Fruit fly (Drosophila melanogaster) whole organism, embryonic: ENCODE measurements around the gene Mnn1.

Experiments used
- Bgb ChIP-seq: fragments of 200-800 bp; sonication (Bioruptor generic); IDR thresholded peaks from 2 replicates; pipeline ENCODE4 v1.3.6; 2022; ENCODE audit warnings: missing biosample characterization, missing genetic modification characterization; ENCODE audit not compliant: partially characterized antibody
- CG1647 ChIP-seq: fragments of 200-800 bp; sonication (Bioruptor generic); optimal IDR thresholded peaks from 3 replicates; lab custom pipeline; 2016; ENCODE audit warnings: missing biosample characterization, missing genetic modification characterization
- CG16815 ChIP-seq: fragments of 200-800 bp; sonication (Bioruptor generic); optimal IDR thresholded peaks from 3 replicates; lab custom pipeline; 2017; ENCODE audit warnings: missing biosample characterization, mild to moderate bottlenecking, missing genetic modification characterization
- CG16863 ChIP-seq: fragments of 200-800 bp; sonication (Bioruptor generic); optimal IDR thresholded peaks from 3 replicates; lab custom pipeline; 2016; ENCODE audit warnings: missing biosample characterization, missing genetic modification characterization
- CG17612 ChIP-seq: fragments of 200-800 bp; sonication (Bioruptor generic); IDR thresholded peaks from 2 replicates; pipeline ENCODE4 v1.3.6; 2022; ENCODE audit warnings: missing biosample characterization, missing genetic modification characterization
- CG30403 ChIP-seq: fragments of 200-800 bp; sonication (Bioruptor generic); optimal IDR thresholded peaks from 3 replicates; lab custom pipeline; 2016; ENCODE audit warnings: missing biosample characterization, missing genetic modification characterization
- CG32767 ChIP-seq: fragments of 200-800 bp; sonication (Bioruptor generic); IDR thresholded peaks from 2 replicates; pipeline ENCODE4 v1.3.6; 2022; ENCODE audit warnings: missing biosample characterization, missing genetic modification characterization
- CG3407 ChIP-seq: fragments of 200-800 bp; sonication (Bioruptor generic); optimal IDR thresholded peaks from 2 replicates; lab custom pipeline; 2018; ENCODE audit warnings: missing biosample characterization, mild to moderate bottlenecking, missing genetic modification characterization
- CG3995 ChIP-seq: fragments of 200-800 bp; sonication (Bioruptor generic); optimal IDR thresholded peaks from 3 replicates; lab custom pipeline; 2016; ENCODE audit warnings: missing biosample characterization, missing genetic modification characterization
- CG4282 ChIP-seq: fragments of 200-800 bp; sonication (Bioruptor generic); optimal IDR thresholded peaks from 2 replicates; lab custom pipeline; 2016; ENCODE audit warnings: missing biosample characterization, missing genetic modification characterization
- CG4328 ChIP-seq: fragments of 200-800 bp; sonication (Bioruptor generic); optimal IDR thresholded peaks from 3 replicates; lab custom pipeline; 2017; ENCODE audit warnings: missing biosample characterization, missing genetic modification reagents, missing genetic modification characterization
- CG4617 ChIP-seq: fragments of 200-800 bp; sonication (Bioruptor generic); optimal IDR thresholded peaks from 3 replicates; lab custom pipeline; 2016; ENCODE audit warnings: missing biosample characterization, missing genetic modification characterization, borderline replicate concordance
- CG6765 ChIP-seq: fragments of 200-800 bp; sonication (Bioruptor generic); optimal IDR thresholded peaks from 3 replicates; lab custom pipeline; 2017; ENCODE audit warnings: missing biosample characterization, mild to moderate bottlenecking, missing genetic modification characterization
- CG8765 ChIP-seq: fragments of 200-800 bp; sonication (Bioruptor generic); IDR thresholded peaks from 2 replicates; pipeline ENCODE4 v1.3.6; 2022; ENCODE audit warnings: missing biosample characterization, missing genetic modification characterization
- CG9609 ChIP-seq: fragments of 200-800 bp; sonication (Bioruptor generic); optimal IDR thresholded peaks from 3 replicates; lab custom pipeline; 2016; ENCODE audit warnings: missing biosample characterization, missing genetic modification characterization
- CTCF ChIP-seq: fragments of 200-800 bp; sonication (Bioruptor generic); optimal IDR thresholded peaks from 2 replicates; lab custom pipeline; 2017; ENCODE audit warnings: missing biosample characterization, mild to moderate bottlenecking, missing genetic modification characterization, moderate library complexity
- Dp ChIP-seq: fragments of 200-800 bp; sonication (Bioruptor generic); optimal IDR thresholded peaks from 2 replicates; lab custom pipeline; 2018; ENCODE audit warnings: missing biosample characterization, mild to moderate bottlenecking, missing genetic modification characterization, moderate library complexity
- E2f1 ChIP-seq: fragments of 200-800 bp; sonication (Bioruptor generic); IDR thresholded peaks from 2 replicates; pipeline ENCODE4 v1.3.6; 2022; ENCODE audit warnings: missing biosample characterization, missing genetic modification characterization
- E2f2 ChIP-seq: fragments of 200-800 bp; sonication (Bioruptor generic); IDR thresholded peaks from 2 replicates; pipeline ENCODE4 v1.3.6; 2022; ENCODE audit warnings: missing biosample characterization, missing genetic modification characterization
- Eip74EF ChIP-seq, 2 experiments: fragments of 200-800 bp in 1 of 2; fragments of >200 bp in 1 of 2; sonication (Bioruptor generic) in 1 of 2; optimal IDR thresholded peaks; 2 replicates each; lab custom pipeline; 2017 to 2019; ENCODE audit warnings: missing biosample characterization in 2 of 2, missing genetic modification characterization in 2 of 2, mild to moderate bottlenecking in 1 of 2, moderate library complexity in 1 of 2
- Ets65A ChIP-seq: fragments of 200-800 bp; sonication (Bioruptor generic); peaks from one replicate; lab custom pipeline; 2016; ENCODE audit warnings: missing biosample characterization, missing genetic modification characterization
- Fer1 ChIP-seq: fragments of 200-800 bp; sonication (Bioruptor generic); optimal IDR thresholded peaks from 2 replicates; lab custom pipeline; 2017; ENCODE audit warnings: missing biosample characterization, mild to moderate bottlenecking, missing genetic modification characterization
- H15 ChIP-seq: fragments of 200-800 bp; sonication (Bioruptor generic); IDR thresholded peaks from 3 replicates; pipeline ENCODE4 v1.3.6; 2022; ENCODE audit warnings: missing biosample characterization, missing genetic modification characterization
- Hand ChIP-seq: fragments of 200-800 bp; sonication (Bioruptor generic); optimal IDR thresholded peaks from 2 replicates; lab custom pipeline; 2017; ENCODE audit warnings: mild to moderate bottlenecking, missing biosample characterization, missing genetic modification reagents, missing genetic modification characterization
- Hr39 ChIP-seq: fragments of >200 bp; optimal IDR thresholded peaks from 2 replicates; lab custom pipeline; 2017
- MTF-1 ChIP-seq: fragments of 200-800 bp; sonication (Bioruptor generic); optimal IDR thresholded peaks from 2 replicates; lab custom pipeline; 2018; ENCODE audit warnings: missing biosample characterization, mild to moderate bottlenecking, missing genetic modification characterization, borderline replicate concordance
- Med ChIP-seq: fragments of 200-800 bp; sonication (Bioruptor generic); peaks from one replicate; lab custom pipeline; 2016; ENCODE audit warnings: missing biosample characterization, missing genetic modification characterization, mild to moderate bottlenecking, inconsistent platforms, moderate library complexity
- Myb ChIP-seq: fragments of 200-800 bp; sonication (Bioruptor generic); optimal IDR thresholded peaks from 2 replicates; lab custom pipeline; 2016; ENCODE audit warnings: missing biosample characterization, missing genetic modification characterization
- Sox100B ChIP-seq: fragments of 200-800 bp; sonication (Bioruptor generic); optimal IDR thresholded peaks from 3 replicates; lab custom pipeline; 2018; ENCODE audit warnings: missing biosample characterization, mild to moderate bottlenecking, missing genetic modification characterization
- Xbp1 ChIP-seq: fragments of 200-800 bp; sonication (Bioruptor generic); optimal IDR thresholded peaks from 3 replicates; lab custom pipeline; 2016; ENCODE audit warnings: missing biosample characterization, mild to moderate bottlenecking, missing genetic modification characterization
- Xrp1 ChIP-seq: fragments of 200-800 bp; sonication (Bioruptor generic); IDR thresholded peaks from 2 replicates; pipeline ENCODE4 v1.3.6; 2022; ENCODE audit warnings: missing biosample characterization, missing genetic modification characterization
- amos ChIP-seq: fragments of 200-800 bp; sonication (Bioruptor generic); IDR thresholded peaks from 2 replicates; pipeline ENCODE4 v1.3.6; 2022; ENCODE audit warnings: missing biosample characterization, missing genetic modification characterization; ENCODE audit not compliant: partially characterized antibody
- bbx ChIP-seq: fragments of 200-800 bp; sonication (Bioruptor generic); IDR thresholded peaks from 2 replicates; pipeline ENCODE4 v1.3.6; 2022; ENCODE audit warnings: missing biosample characterization, missing genetic modification characterization; ENCODE audit not compliant: partially characterized antibody
- bsh ChIP-seq, 2 experiments: fragments of 200-800 bp; sonication (Bioruptor generic); optimal IDR thresholded peaks; 2 replicates each; lab custom pipeline; 2017 to 2018; ENCODE audit warnings: mild to moderate bottlenecking in 2 of 2, missing biosample characterization in 2 of 2, missing genetic modification characterization in 2 of 2, moderate library complexity in 1 of 2
- cg ChIP-seq: fragments of 200-800 bp; sonication (Bioruptor generic); optimal IDR thresholded peaks from 3 replicates; lab custom pipeline; 2019; ENCODE audit warnings: missing biosample characterization, mild to moderate bottlenecking, missing genetic modification characterization, moderate library complexity
- chinmo ChIP-seq: fragments of 200-800 bp; sonication (Bioruptor generic); IDR thresholded peaks from 4 replicates; pipeline ENCODE4 v1.3.6; 2022; ENCODE audit warnings: missing biosample characterization, missing genetic modification characterization; ENCODE audit not compliant: partially characterized antibody
- corto ChIP-seq: fragments of 200-800 bp; sonication (Bioruptor generic); optimal IDR thresholded peaks from 2 replicates; lab custom pipeline; 2016; ENCODE audit warnings: missing biosample characterization, mild to moderate bottlenecking, missing genetic modification characterization, moderate library complexity
- da ChIP-seq: fragments of 200-800 bp; sonication (Bioruptor generic); optimal IDR thresholded peaks from 2 replicates; lab custom pipeline; 2016; ENCODE audit warnings: missing biosample characterization, missing genetic modification characterization
- dati ChIP-seq: fragments of 200-800 bp; sonication (Bioruptor generic); IDR thresholded peaks from 2 replicates; pipeline ENCODE4 v1.3.6; 2022; ENCODE audit warnings: missing biosample characterization, missing genetic modification characterization
- dpn ChIP-seq, 2 experiments: fragments of 200-800 bp; sonication (Bioruptor generic); optimal IDR thresholded peaks; 3 replicates each; lab custom pipeline; 2016; ENCODE audit warnings: missing biosample characterization in 2 of 2, missing genetic modification characterization in 2 of 2
- ewg ChIP-seq: fragments of 200-800 bp; sonication (Bioruptor generic); optimal IDR thresholded peaks from 3 replicates; lab custom pipeline; 2017; ENCODE audit warnings: mild to moderate bottlenecking, missing biosample characterization, missing genetic modification reagents, missing genetic modification characterization
- hbn ChIP-seq: fragments of 200-800 bp; sonication (Bioruptor generic); IDR thresholded peaks from 2 replicates; pipeline ENCODE4 v1.3.6; 2022; ENCODE audit warnings: missing biosample characterization, missing genetic modification characterization; ENCODE audit not compliant: partially characterized antibody
- insv ChIP-seq, 2 experiments: fragments of 200-800 bp; sonication (Bioruptor generic); optimal IDR thresholded peaks; 3 replicates each; lab custom pipeline; 2016 to 2018; ENCODE audit warnings: missing biosample characterization in 2 of 2, missing genetic modification characterization in 2 of 2
- inv ChIP-seq: fragments of 200-800 bp; sonication (Bioruptor generic); IDR thresholded peaks from 2 replicates; pipeline ENCODE4 v1.3.6; 2022; ENCODE audit warnings: missing biosample characterization, missing genetic modification characterization; ENCODE audit not compliant: partially characterized antibody
- lmd ChIP-seq: fragments of 200-800 bp; sonication (Bioruptor generic); IDR thresholded peaks from 2 replicates; pipeline ENCODE4 v1.3.6; 2022; ENCODE audit warnings: missing biosample characterization, missing genetic modification characterization
- nom ChIP-seq: fragments of 200-800 bp; sonication (Bioruptor generic); optimal IDR thresholded peaks from 2 replicates; lab custom pipeline; 2017; ENCODE audit warnings: missing biosample characterization, missing genetic modification characterization, mild to moderate bottlenecking, moderate library complexity, missing genetic modification reagents
- otp ChIP-seq: fragments of 200-800 bp; sonication (Bioruptor generic); IDR thresholded peaks from 3 replicates; pipeline ENCODE4, ENCODE4 v1.3.6; 2022; ENCODE audit warnings: missing biosample characterization, missing genetic modification characterization
- sug ChIP-seq: fragments of 200-800 bp; optimal IDR thresholded peaks from 2 replicates; lab custom pipeline; 2019; ENCODE audit warnings: missing biosample characterization, mild to moderate bottlenecking, missing genetic modification characterization, moderate library complexity
- toy ChIP-seq: fragments of 200-800 bp; sonication (Bioruptor generic); IDR thresholded peaks from 2 replicates; pipeline ENCODE4 v1.3.6; 2022; ENCODE audit warnings: missing biosample characterization, missing genetic modification characterization
- zen2 ChIP-seq: fragments of 200-800 bp; sonication (Bioruptor generic); IDR thresholded peaks from 3 replicates; pipeline ENCODE4 v1.3.6; 2022; ENCODE audit warnings: missing biosample characterization, missing genetic modification characterization; ENCODE audit not compliant: partially characterized antibody

Gene Mnn1

DNA sequence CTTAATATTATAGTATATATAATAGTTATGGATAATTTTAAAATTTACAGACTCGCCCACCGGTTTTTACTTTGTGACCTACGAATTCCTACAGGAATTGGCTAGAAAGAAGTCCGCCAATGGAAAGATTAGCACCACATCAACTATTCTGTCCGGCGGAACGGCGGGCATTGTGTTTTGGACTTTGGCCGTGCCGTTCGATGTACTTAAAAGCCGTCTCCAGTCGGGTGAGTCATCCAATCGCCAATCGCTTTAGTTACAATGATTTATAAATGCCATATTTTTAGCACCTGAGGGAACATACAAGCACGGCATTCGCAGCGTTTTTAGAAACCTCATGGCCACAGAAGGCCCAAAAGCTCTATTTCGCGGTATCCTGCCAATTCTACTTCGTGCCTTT lies 27.7 kb upstream of the Mnn1 start:
- TF ChIP-seq otp (GFP tag; lab: Robert Waterston, UW) (no peak), CG9609 (no peak), Ets65A (GFP tag; lab: Kevin White, UChicago) (no peak), CG17612 (no peak), CG32767 (GFP tag; lab: Robert Waterston, UW) (no peak), Med (GFP tag; lab: Kevin White, UChicago) (peak; percentile 12), zen2 (GFP tag; lab: Robert Waterston, UW) (no peak), nom (GFP tag; lab: Kevin White, UChicago) (peak; percentile 65)

DNA sequence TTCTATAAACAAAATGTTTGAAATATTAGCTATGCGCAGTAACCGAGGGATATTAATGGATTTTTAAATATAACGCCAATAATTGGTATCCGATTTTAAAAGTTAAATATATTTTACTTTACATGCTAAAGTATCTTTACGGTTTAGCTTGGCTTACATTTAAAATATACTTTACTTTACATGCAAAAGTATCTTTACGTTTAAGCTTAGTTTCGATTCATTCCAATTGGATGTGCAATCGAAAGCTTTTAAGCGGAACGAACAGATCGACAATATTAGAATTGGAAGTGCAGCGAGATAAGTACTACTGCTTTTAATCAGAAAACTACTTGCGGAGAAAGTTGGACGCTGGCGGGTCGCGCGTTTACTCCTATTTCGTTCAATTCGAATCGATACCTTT lies 27.1 kb upstream of the Mnn1 start:
- no peak for TF ChIP-seq E2f1 (GFP tag; lab: Robert Waterston, UW)
- no peak for TF ChIP-seq MTF-1
- no peak for TF ChIP-seq Hand
- TF ChIP-seq da (GFP tag; lab: Kevin White, UChicago): no peak
- TF ChIP-seq Sox100B (GFP tag; lab: Kevin White, UChicago): no peak
- TF ChIP-seq corto (GFP tag; lab: Kevin White, UChicago): no peak
- peak in 1 of 2 experiments; percentile 46 for TF ChIP-seq insv (GFP tag; optimal IDR thresholded peaks at IDR 0.05; lab: Kevin White, UChicago)
- TF ChIP-seq CG3407: no peak
- TF ChIP-seq inv: no peak
- no peak for TF ChIP-seq H15 (GFP tag; lab: Robert Waterston, UW)
- no peak for TF ChIP-seq CG16863
- TF ChIP-seq E2f2: 0 out of 2 replicates have a peak, but pooled peaks have one; percentile 10
- TF ChIP-seq CG4282: no peak
- TF ChIP-seq Xrp1 (GFP tag; lab: Robert Waterston, UW): no peak
- TF ChIP-seq dati (GFP tag; lab: Robert Waterston, UW): no peak
- TF ChIP-seq toy (GFP tag; lab: Robert Waterston, UW): no peak
- no peak for TF ChIP-seq hbn
- no peak for TF ChIP-seq bsh (GFP tag; optimal IDR thresholded peaks at IDR 0.05; lab: Kevin White, UChicago)
- TF ChIP-seq Xbp1 (GFP tag; lab: Kevin White, UChicago): no peak
- no peak for TF ChIP-seq ewg (GFP tag; lab: Kevin White, UChicago)
- no peak for TF ChIP-seq cg
- TF ChIP-seq CG8765 (GFP tag; lab: Robert Waterston, UW): no peak
- TF ChIP-seq Myb (GFP tag; lab: Kevin White, UChicago): peak; percentile 15
- TF ChIP-seq Fer1 (GFP tag; lab: Kevin White, UChicago): no peak
- TF ChIP-seq CG3995 (GFP tag; lab: Kevin White, UChicago): no peak
- no peak for TF ChIP-seq Eip74EF (GFP tag; optimal IDR thresholded peaks at IDR 0.05; lab: Kevin White, UChicago)
- TF ChIP-seq Dp: peak; percentile 11
- no peak for TF ChIP-seq CG16815 (GFP tag; lab: Kevin White, UChicago)
- peak; percentile 55 for TF ChIP-seq Bgb (GFP tag; lab: Robert Waterston, UW)
- TF ChIP-seq lmd (GFP tag; lab: Robert Waterston, UW): no peak
- TF ChIP-seq amos: peak; percentile 36; the same call in 1 of the 2 replicates
- peak; percentile 74 for TF ChIP-seq CTCF (GFP tag; lab: Kevin White, UChicago)
- TF ChIP-seq dpn (GFP tag; optimal IDR thresholded peaks at IDR 0.05; lab: Kevin White, UChicago): no peak
- TF ChIP-seq CG4617: no peak
- TF ChIP-seq nom (GFP tag; lab: Kevin White, UChicago): no peak
- peak; percentile 42; the same call in 1 of the 2 replicates for TF ChIP-seq bbx (GFP tag; lab: Robert Waterston, UW)
- TF ChIP-seq CG6765 (GFP tag; lab: Kevin White, UChicago): no peak
- no peak for TF ChIP-seq CG4328 (GFP tag; lab: Kevin White, UChicago)
- TF ChIP-seq chinmo (GFP tag; lab: Robert Waterston, UW): peak; percentile 52; the same call in 1 of the 4 replicates
- TF ChIP-seq CG30403: no peak
- no peak for TF ChIP-seq CG1647 (GFP tag; lab: Kevin White, UChicago)
- TF ChIP-seq sug (tag; lab: Kevin White, UChicago): no peak
- TF ChIP-seq Hr39 (lab: Kevin White, UChicago): no peak
